Fruit fly (Drosophila melanogaster): Measurements from ENCODE around the gene vilya.
A peak's percentile ranks its signal among the peaks of the same experiment; 100 is the strongest.

The vilya gene

dm6 chrX:2708156-2708734 is 18.2 kb upstream of the vilya start, which contains the start of gene CG2681:
CG2681 (plus strand) TSS chrX:2708684.
- no peak for TF ChIP-seq CG17801 (GFP tag; optimal IDR thresholded peaks at IDR 0.05; ENCODE audit: partially characterized antibody)

- peak; percentile 29 for TF ChIP-seq CG17801 (GFP tag; optimal IDR thresholded peaks at IDR 0.05; ENCODE audit: partially characterized antibody)
These were observed 12.7 kb upstream of the vilya start, which contains the start of the genes CG2685 and CG2694 for dm6 chrX:2713776-2714175. CG2685 (minus strand) TSS chrX:2713960. CG2694 (plus strand) TSS chrX:2714079.

dm6 chrX:2714730-2715129 is 11.7 kb upstream of the vilya start:
- peak; percentile 65 for TF ChIP-seq CG17801 (GFP tag; optimal IDR thresholded peaks at IDR 0.05; ENCODE audit: partially characterized antibody)

DNA sequence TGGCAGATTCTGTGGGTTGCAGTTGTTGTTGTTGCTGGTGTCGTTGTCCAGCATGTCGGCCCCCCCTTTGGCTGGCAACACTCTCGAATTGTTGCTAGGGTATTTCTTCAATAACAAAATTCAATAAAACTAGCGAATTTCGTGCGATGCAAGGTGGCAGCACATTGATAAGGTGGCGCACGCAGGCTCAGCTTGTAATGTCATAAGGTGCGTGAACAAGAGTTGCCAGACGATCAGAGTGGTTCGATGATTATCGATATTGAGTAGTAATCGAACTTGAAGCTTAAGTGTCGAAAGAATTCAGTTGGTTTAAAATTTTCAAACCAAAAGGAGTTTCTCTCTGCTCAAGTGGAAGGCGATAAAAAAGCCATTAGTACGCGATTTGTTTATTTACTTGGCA is 6.4 kb upstream of the vilya start, which contains the start of gene CG2701:
TSS of gene CG2701 (minus strand) at position 206 of the 400 bp plus-strand sequence.
- peak; percentile 38 for TF ChIP-seq CG17801 (GFP tag; optimal IDR thresholded peaks at IDR 0.05; ENCODE audit: partially characterized antibody)

- TF ChIP-seq CG17801 (GFP tag; optimal IDR thresholded peaks at IDR 0.05; ENCODE audit: partially characterized antibody), result peak; percentile 26
These were observed 1.0 kb downstream of the vilya start, which contains the start of gene dwg for dm6 chrX:2727506-2727905. dwg (plus strand) TSS chrX:2727698.

DNA sequence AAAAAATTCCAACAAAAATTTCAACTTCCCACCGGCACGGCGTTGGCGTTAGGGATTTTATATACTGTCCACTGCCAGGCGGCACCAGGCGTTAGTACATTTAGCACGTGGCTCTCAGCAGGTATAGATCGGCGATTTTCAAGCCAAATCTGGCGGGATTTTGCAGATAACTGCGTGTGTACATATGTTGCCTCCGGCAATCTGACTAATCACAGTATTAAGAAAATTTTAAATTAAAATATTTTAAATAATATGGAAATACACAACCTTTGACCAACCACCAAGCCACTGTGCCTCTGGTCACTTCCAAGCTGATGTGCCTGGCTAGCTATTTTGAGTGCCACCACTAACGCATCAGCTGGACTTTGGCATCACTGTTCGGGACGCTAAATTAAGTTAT is 5.6 kb downstream of the vilya start, which contains the start of the genes ttm50 and CG2712:
TSS of gene ttm50 (minus strand) at position 64 of the 400 bp plus-strand sequence.
TSS of gene CG2712 (plus strand) at position 343 of the 400 bp plus-strand sequence.
- peak; percentile 60 for TF ChIP-seq CG17801 (GFP tag; optimal IDR thresholded peaks at IDR 0.05; ENCODE audit: partially characterized antibody)

DNA sequence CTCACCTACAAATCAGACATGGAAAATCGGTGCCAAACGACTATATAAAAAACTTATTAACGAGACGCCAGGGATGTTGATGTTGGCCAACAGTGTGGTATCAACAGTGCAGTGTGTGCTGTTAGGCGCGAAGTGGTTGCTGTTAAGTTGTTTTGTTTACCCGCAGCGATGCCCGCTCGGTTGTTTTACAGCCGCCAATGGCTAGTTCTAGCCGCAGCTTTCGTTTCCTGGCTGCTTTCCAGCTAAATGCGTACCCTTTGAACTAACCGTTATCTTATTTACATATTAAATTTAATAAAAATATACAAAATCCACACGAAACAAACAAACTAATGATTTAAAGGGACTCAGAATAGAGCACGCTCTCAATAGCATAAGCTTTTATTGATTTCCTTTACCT is 12.2 kb downstream of the vilya start, which contains the start of gene crm:
TSS of gene crm (minus strand) at position 111 of the 400 bp plus-strand sequence.
- TF ChIP-seq CG17801 (GFP tag; optimal IDR thresholded peaks at IDR 0.05; ENCODE audit: partially characterized antibody), result no peak

DNA sequence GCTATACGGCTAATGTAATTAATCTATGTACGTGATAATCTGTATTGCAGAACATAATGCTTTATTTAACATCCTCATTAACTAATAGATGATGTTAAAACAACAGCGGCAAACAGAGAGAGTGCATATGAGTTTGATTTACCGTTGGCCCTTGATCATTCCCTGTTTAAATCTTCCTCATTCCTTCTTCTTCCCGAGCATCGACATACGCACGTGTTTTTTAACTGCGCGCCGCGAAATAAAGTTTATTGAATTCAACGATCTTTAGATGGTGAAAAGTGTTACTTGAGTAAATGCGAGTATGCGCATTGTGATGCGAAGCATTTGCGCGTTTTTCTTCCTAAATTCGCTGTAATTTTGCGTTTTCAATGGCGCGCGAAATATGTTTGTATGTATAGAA is 13.6 kb downstream of the vilya start, which contains the start of gene kirre:
TSS of gene kirre (plus strand) at position 301 of the 400 bp plus-strand sequence.
- TF ChIP-seq CG17801 (GFP tag; optimal IDR thresholded peaks at IDR 0.05; ENCODE audit: partially characterized antibody), result no peak

- TF ChIP-seq CG17801 (GFP tag; optimal IDR thresholded peaks at IDR 0.05; ENCODE audit: partially characterized antibody), result peak; percentile 86
These were observed 15.6 kb downstream of the vilya start for dm6 chrX:2742067-2742466.

dm6 chrX:2743020-2743419 is 16.5 kb downstream of the vilya start:
- peak; percentile 24 for TF ChIP-seq CG17801 (GFP tag; optimal IDR thresholded peaks at IDR 0.05; ENCODE audit: partially characterized antibody)

dm6 chrX:2743601-2744000 is 17.1 kb downstream of the vilya start:
- TF ChIP-seq CG17801 (GFP tag; optimal IDR thresholded peaks at IDR 0.05; ENCODE audit: partially characterized antibody), result no peak

dm6 chrX:2744042-2744441 is 17.6 kb downstream of the vilya start, which contains the start of gene Syx4:
Syx4 (minus strand) TSS chrX:2744076.
- peak; percentile 73 for TF ChIP-seq CG17801 (GFP tag; optimal IDR thresholded peaks at IDR 0.05; ENCODE audit: partially characterized antibody)

- no peak for TF ChIP-seq CG17801 (GFP tag; optimal IDR thresholded peaks at IDR 0.05; ENCODE audit: partially characterized antibody)
These were observed 23.2 kb downstream of the vilya start for dm6 chrX:2749693-2750092.

DNA sequence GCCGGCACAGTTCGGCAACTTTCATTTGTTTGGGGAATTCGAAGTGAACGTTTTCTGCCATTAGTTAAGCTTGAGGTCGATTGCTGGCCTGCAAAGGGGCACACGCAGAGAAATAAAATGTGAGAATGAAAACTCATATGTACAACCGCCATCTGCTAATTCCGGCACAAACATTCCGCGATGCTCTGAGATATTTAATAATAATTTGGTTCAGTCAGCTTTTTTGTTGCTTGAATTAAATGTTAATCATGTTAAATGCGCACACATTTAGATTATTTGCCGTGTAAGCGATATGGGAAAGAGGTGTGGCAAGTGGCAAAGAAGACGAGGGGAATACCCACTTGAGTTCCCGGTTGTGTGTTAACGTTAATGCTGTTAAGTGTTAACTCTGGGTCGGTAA is 30.9 kb downstream of the vilya start:
- no peak for TF ChIP-seq CG17801 (GFP tag; optimal IDR thresholded peaks at IDR 0.05; ENCODE audit: partially characterized antibody)

DNA sequence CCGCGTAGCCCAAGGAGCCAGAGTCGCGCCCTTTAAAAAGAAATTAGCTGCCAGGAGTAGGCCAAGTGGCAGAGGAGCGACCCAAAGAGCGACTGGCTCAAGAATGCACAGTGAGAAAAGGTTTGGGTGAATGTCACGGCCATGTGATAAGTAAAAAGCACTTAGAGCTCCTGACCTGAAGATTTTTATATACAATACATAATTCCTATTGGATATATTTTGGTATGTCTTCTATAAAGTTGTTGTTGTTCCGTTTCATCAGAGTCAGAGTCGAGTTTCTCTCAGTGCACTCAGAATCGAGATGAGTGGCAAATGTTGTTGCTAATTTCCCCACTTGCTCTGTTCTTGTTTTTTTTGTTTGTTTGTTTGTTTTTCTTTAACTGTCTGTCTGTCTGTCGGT is 34.7 kb downstream of the vilya start:
- TF ChIP-seq CG17801 (GFP tag; optimal IDR thresholded peaks at IDR 0.05; ENCODE audit: partially characterized antibody), result no peak

- no peak for TF ChIP-seq CG17801 (GFP tag; optimal IDR thresholded peaks at IDR 0.05; ENCODE audit: partially characterized antibody)
These were observed 39.0 kb downstream of the vilya start for dm6 chrX:2765440-2765839.
